Worm (Caenorhabditis elegans) whole organism, L1 larva: ENCODE data around the gene F21C10.10.
A peak's percentile ranks its signal among the peaks of the same experiment; 100 is the strongest.

Source experiments
- C04F5.9 ChIP-seq: sonication (generic microtip); optimal IDR thresholded peaks from 2 replicates; lab custom pipeline; 2016; ENCODE audit warnings: missing genetic modification characterization, missing compliant biosample characterization
- Y116A8C.19 ChIP-seq: sonication (generic microtip); optimal IDR thresholded peaks from 2 replicates; lab custom pipeline; 2016; ENCODE audit warnings: missing compliant biosample characterization, missing genetic modification characterization, borderline replicate concordance
- aha-1 ChIP-seq: fragments of 150-350 bp; optimal IDR thresholded peaks from 2 replicates; lab custom pipeline; 2014; ENCODE audit warnings: missing biosample characterization, missing genetic modification characterization
- alr-1 ChIP-seq: fragments of 200-800 bp; sonication (Bioruptor generic); optimal IDR thresholded peaks from 2 replicates; lab custom pipeline; 2018; ENCODE audit warnings: borderline replicate concordance, mild to moderate bottlenecking, missing genetic modification characterization, missing compliant biosample characterization
- ceh-63 ChIP-seq: fragments of 200-800 bp; sonication (Bioruptor generic); optimal IDR thresholded peaks from 2 replicates; lab custom pipeline; 2018; ENCODE audit warnings: mild to moderate bottlenecking, missing genetic modification characterization, missing compliant biosample characterization
- ceh-82 ChIP-seq, 3 experiments: fragments of 150-350 bp in 1 of 3; sonication (generic microtip) in 2 of 3; optimal IDR thresholded peaks; 2 replicates each; lab custom pipeline; 2014 to 2017; ENCODE audit warnings: missing biosample characterization in 3 of 3, missing genetic modification characterization in 3 of 3
- ceh-90 ChIP-seq: sonication (generic microtip); optimal IDR thresholded peaks from 2 replicates; lab custom pipeline; 2016; ENCODE audit warnings: missing genetic modification characterization, missing compliant biosample characterization
- ces-1 ChIP-seq: fragments of 150-350 bp; optimal IDR thresholded peaks from 2 replicates; lab custom pipeline; 2014; ENCODE audit warnings: missing biosample characterization, missing genetic modification reagents, missing genetic modification characterization
- dpl-1 ChIP-seq, 3 experiments: fragments of 150-350 bp in 2 of 3; sonication (generic microtip) in 1 of 3; optimal IDR thresholded peaks; 2 replicates each; lab custom pipeline; 2014 to 2017; ENCODE audit warnings: missing biosample characterization in 3 of 3, missing genetic modification characterization in 3 of 3, missing genetic modification reagents in 3 of 3
- efl-1 ChIP-seq, 4 experiments: fragments of 150-350 bp; optimal IDR thresholded peaks in 3 of 4; peaks in 1 of 4; 1 replicate in 1 of 4; 2 replicates in 3 of 4; lab custom pipeline; 2014; ENCODE audit warnings: missing biosample characterization in 2 of 4, missing genetic modification characterization in 2 of 4, missing genetic modification reagents in 2 of 4
- efl-3 ChIP-seq: fragments of 200-800 bp; sonication (Bioruptor generic); optimal IDR thresholded peaks from 2 replicates; lab custom pipeline; 2018; ENCODE audit warnings: mild to moderate bottlenecking, missing genetic modification characterization, missing compliant biosample characterization
- egl-13 ChIP-seq: sonication (generic microtip); optimal IDR thresholded peaks from 2 replicates; lab custom pipeline; 2016; ENCODE audit warnings: missing genotype, missing genetic modification reagents, missing genetic modification characterization, missing compliant biosample characterization
- elt-2 ChIP-seq: sonication (generic microtip); optimal IDR thresholded peaks from 2 replicates; lab custom pipeline; 2016; ENCODE audit warnings: missing genetic modification characterization, mild to moderate bottlenecking, inconsistent platforms, missing compliant biosample characterization, missing genetic modification reagents
- elt-3 ChIP-seq, 6 experiments: fragments of 150-350 bp in 1 of 6; sonication (generic microtip); optimal IDR thresholded peaks; 2 replicates each; lab custom pipeline; 2017 to 2018; ENCODE audit warnings: missing biosample characterization in 6 of 6, missing genetic modification characterization in 6 of 6, inconsistent platforms in 1 of 6
- fkh-10 ChIP-seq: sonication (generic microtip); optimal IDR thresholded peaks from 2 replicates; lab custom pipeline; 2017; ENCODE audit warnings: missing biosample characterization, missing genetic modification reagents, missing genetic modification characterization
- fkh-4 ChIP-seq: sonication (generic microtip); optimal IDR thresholded peaks from 2 replicates; lab custom pipeline; 2016; ENCODE audit warnings: missing compliant biosample characterization, missing genetic modification characterization, borderline replicate concordance
- fkh-8 ChIP-seq: sonication (generic microtip); optimal IDR thresholded peaks from 2 replicates; lab custom pipeline; 2016; ENCODE audit warnings: mild to moderate bottlenecking, missing genetic modification characterization, missing compliant biosample characterization
- fos-1 ChIP-seq: fragments of 150-350 bp; optimal IDR thresholded peaks from 2 replicates; lab custom pipeline; 2014; ENCODE audit warnings: missing biosample characterization, missing genetic modification characterization
- hlh-17 ChIP-seq: fragments of 200-800 bp; sonication (Bioruptor generic); optimal IDR thresholded peaks from 2 replicates; lab custom pipeline; 2018; ENCODE audit warnings: missing genetic modification characterization, mild to moderate bottlenecking, missing compliant biosample characterization, moderate library complexity, borderline replicate concordance
- hlh-4 ChIP-seq: sonication (generic microtip); optimal IDR thresholded peaks from 2 replicates; lab custom pipeline; 2016; ENCODE audit warnings: mild to moderate bottlenecking, missing genetic modification characterization, missing compliant biosample characterization
- hpl-2 ChIP-seq: fragments of 150-350 bp; optimal IDR thresholded peaks from 2 replicates; lab custom pipeline; 2014; ENCODE audit warnings: missing biosample characterization, missing genetic modification reagents, missing genetic modification characterization
- irx-1 ChIP-seq: sonication (generic microtip); optimal IDR thresholded peaks from 2 replicates; lab custom pipeline; 2016; ENCODE audit warnings: missing genetic modification characterization, missing compliant biosample characterization
- isw-1 ChIP-seq: fragments of 200-800 bp; sonication (Bioruptor generic); IDR thresholded peaks from 2 replicates; pipeline ENCODE4 v1.3.6; 2022; ENCODE audit warnings: missing genetic modification characterization, missing compliant biosample characterization
- jun-1 ChIP-seq: fragments of 150-350 bp; optimal IDR thresholded peaks from 2 replicates; lab custom pipeline; 2014; ENCODE audit warnings: missing biosample characterization, missing genetic modification reagents, missing genetic modification characterization
- lin-13 ChIP-seq: fragments of 150-350 bp; optimal IDR thresholded peaks from 2 replicates; lab custom pipeline; 2014; ENCODE audit warnings: missing biosample characterization, missing genetic modification reagents, missing genetic modification characterization
- lin-14 ChIP-seq: fragments of 200-800 bp; sonication (Bioruptor generic); optimal IDR thresholded peaks from 2 replicates; lab custom pipeline; 2018; ENCODE audit warnings: mild to moderate bottlenecking, missing genetic modification characterization, moderate library complexity, missing compliant biosample characterization
- lin-35 ChIP-seq, 2 experiments: fragments of 150-350 bp; optimal IDR thresholded peaks; 2 replicates each; lab custom pipeline; 2014; ENCODE audit warnings: missing biosample characterization in 2 of 2, missing genetic modification characterization in 2 of 2, missing genetic modification reagents in 2 of 2
- lsy-2 ChIP-seq, 2 experiments: fragments of 150-350 bp; optimal IDR thresholded peaks; 2 replicates each; lab custom pipeline; 2014; ENCODE audit warnings: missing biosample characterization in 2 of 2, missing genetic modification characterization in 2 of 2
- mef-2 ChIP-seq: fragments of 150-350 bp; optimal IDR thresholded peaks from 2 replicates; lab custom pipeline; 2014; ENCODE audit warnings: missing biosample characterization, missing genetic modification characterization
- nhr-11 ChIP-seq: fragments of 150-350 bp; optimal IDR thresholded peaks from 2 replicates; lab custom pipeline; 2014; ENCODE audit warnings: missing biosample characterization, missing genetic modification characterization
- nhr-19 ChIP-seq: fragments of 200-800 bp; sonication (Bioruptor generic); conservative IDR thresholded peaks from 2 replicates; pipeline ENCODE4 v1.3.6; 2022; ENCODE audit warnings: missing genetic modification characterization, missing compliant biosample characterization
- nhr-20 ChIP-seq: sonication (generic microtip); optimal IDR thresholded peaks from 2 replicates; lab custom pipeline; 2016; ENCODE audit warnings: mild to moderate bottlenecking, missing genetic modification characterization, missing compliant biosample characterization
- nhr-237 ChIP-seq: fragments of 150-350 bp; optimal IDR thresholded peaks from 2 replicates; lab custom pipeline; 2014; ENCODE audit warnings: missing biosample characterization, missing genetic modification characterization
- nhr-28 ChIP-seq: fragments of 150-350 bp; optimal IDR thresholded peaks from 2 replicates; lab custom pipeline; 2014; ENCODE audit warnings: missing biosample characterization, missing genetic modification characterization
- nhr-47 ChIP-seq: sonication (generic microtip); optimal IDR thresholded peaks from 2 replicates; lab custom pipeline; 2016; ENCODE audit warnings: mild to moderate bottlenecking, missing genetic modification characterization, moderate library complexity, missing compliant biosample characterization
- nhr-71 ChIP-seq: sonication (generic microtip); optimal IDR thresholded peaks from 2 replicates; lab custom pipeline; 2016; ENCODE audit warnings: mild to moderate bottlenecking, missing genetic modification characterization, moderate library complexity, missing compliant biosample characterization
- nhr-76 ChIP-seq: sonication (generic microtip); optimal IDR thresholded peaks from 2 replicates; lab custom pipeline; 2017; ENCODE audit warnings: missing biosample characterization, missing genetic modification characterization
- nhr-77 ChIP-seq: fragments of 150-350 bp; optimal IDR thresholded peaks from 2 replicates; lab custom pipeline; 2014; ENCODE audit warnings: missing biosample characterization, missing genetic modification characterization
- nhr-90 ChIP-seq: sonication (generic microtip); optimal IDR thresholded peaks from 2 replicates; lab custom pipeline; 2016; ENCODE audit warnings: mild to moderate bottlenecking, missing genetic modification characterization, missing compliant biosample characterization; ENCODE audit not compliant: poor library complexity
- pax-3 ChIP-seq: fragments of 200-800 bp; sonication (Bioruptor generic); optimal IDR thresholded peaks from 2 replicates; lab custom pipeline; 2018; ENCODE audit warnings: mild to moderate bottlenecking, missing genetic modification characterization, moderate library complexity, missing compliant biosample characterization
- pqm-1 ChIP-seq: sonication (generic microtip); optimal IDR thresholded peaks from 3 replicates; lab custom pipeline; 2017; ENCODE audit warnings: missing biosample characterization, missing genetic modification characterization
- skn-1 ChIP-seq: fragments of 150-350 bp; optimal IDR thresholded peaks from 2 replicates; lab custom pipeline; 2014; ENCODE audit warnings: missing biosample characterization, missing genetic modification characterization
- snpc-4 ChIP-seq: fragments of 150-350 bp; optimal IDR thresholded peaks from 2 replicates; lab custom pipeline; 2014; ENCODE audit warnings: missing biosample characterization, missing genetic modification characterization
- snu-23 ChIP-seq: sonication (generic microtip); optimal IDR thresholded peaks from 2 replicates; lab custom pipeline; 2016; ENCODE audit warnings: missing genetic modification characterization, missing compliant biosample characterization
- sptf-1 ChIP-seq: fragments of 150-350 bp; optimal IDR thresholded peaks from 2 replicates; lab custom pipeline; 2014; ENCODE audit warnings: missing biosample characterization, missing genetic modification characterization
- sup-37 ChIP-seq: fragments of 200-800 bp; sonication (Bioruptor generic); optimal IDR thresholded peaks from 2 replicates; lab custom pipeline; 2018; ENCODE audit warnings: mild to moderate bottlenecking, missing genetic modification characterization, missing compliant biosample characterization
- tlp-1 ChIP-seq: fragments of 150-350 bp; optimal IDR thresholded peaks from 2 replicates; lab custom pipeline; 2014; ENCODE audit warnings: missing biosample characterization, missing genetic modification characterization
- unc-130 ChIP-seq: fragments of 150-350 bp; optimal IDR thresholded peaks from 2 replicates; lab custom pipeline; 2017; ENCODE audit warnings: missing biosample characterization, missing genetic modification characterization, inconsistent platforms
- unc-98 ChIP-seq: fragments of 200-800 bp; sonication (Bioruptor generic); IDR thresholded peaks from 2 replicates; pipeline ENCODE4 v1.3.6; 2022; ENCODE audit warnings: missing genetic modification characterization, missing compliant biosample characterization
- vab-15 ChIP-seq: sonication (generic microtip); optimal IDR thresholded peaks from 2 replicates; lab custom pipeline; 2017; ENCODE audit warnings: missing genotype, mild to moderate bottlenecking, missing genetic modification characterization, missing compliant biosample characterization
- xbp-1 ChIP-seq: sonication (generic microtip); optimal IDR thresholded peaks from 2 replicates; lab custom pipeline; 2016; ENCODE audit warnings: missing genetic modification characterization, missing compliant biosample characterization
- ztf-11 ChIP-seq, 2 experiments: sonication (generic microtip); optimal IDR thresholded peaks; 2 replicates each; lab custom pipeline; 2016 to 2017; ENCODE audit warnings: missing genetic modification characterization in 2 of 2, missing biosample characterization in 1 of 2, missing compliant biosample characterization in 1 of 2
- ztf-4 ChIP-seq: fragments of 150-350 bp; optimal IDR thresholded peaks from 2 replicates; lab custom pipeline; 2014; ENCODE audit warnings: missing biosample characterization, missing genetic modification characterization

The F21C10.10 gene

ce11 chrV:9079965-9080432, 16.1 kb upstream of the F21C10.10 start:
- TF ChIP-seq pax-3 (tag; lab: Kevin White, UChicago) (no peak), Y116A8C.19 (no peak), lsy-2 (tag; optimal IDR thresholded peaks at IDR 0.05; lab: Kevin White, UChicago) (no peak), lin-13 (GFP tag; lab: Kevin White, UChicago) (no peak), elt-3 (tag; optimal IDR thresholded peaks at IDR 0.05; lab: Kevin White, UChicago) (no peak), nhr-47 (tag; lab: Kevin White, UChicago) (no peak), fkh-4 (tag; lab: Kevin White, UChicago) (no peak), ces-1 (no peak), jun-1 (tag; lab: Kevin White, UChicago) (no peak), tlp-1 (tag; lab: Kevin White, UChicago) (no peak), fkh-10 (GFP tag; lab: Kevin White, UChicago) (no peak), fos-1 (tag; lab: Kevin White, UChicago) (no peak), hlh-4 (tag; lab: Kevin White, UChicago) (no peak), unc-130 (tag; lab: Kevin White, UChicago) (no peak), alr-1 (no peak), efl-1 (optimal IDR thresholded peaks at IDR 0.05; lab: Kevin White, UChicago) (no peak), efl-1 (GFP tag; optimal IDR thresholded peaks at IDR 0.05 in 1 of 2; lab: Kevin White, UChicago) (peak in 1 of 2 experiments; percentile 89), ceh-63 (GFP tag; lab: Kevin White, UChicago) (no peak), vab-15 (tag; lab: Kevin White, UChicago) (no peak), nhr-19 (GFP tag; lab: Robert Waterston, UW) (peak; percentile 25; the same call in 1 of the 2 replicates), isw-1 (GFP tag; lab: Robert Waterston, UW) (no peak), fkh-8 (tag; lab: Kevin White, UChicago) (no peak), snu-23 (no peak), dpl-1 (GFP tag; optimal IDR thresholded peaks at IDR 0.05; lab: Kevin White, UChicago) (no peak), nhr-20 (tag; lab: Kevin White, UChicago) (peak; percentile 33), nhr-11 (tag; lab: Kevin White, UChicago) (no peak), nhr-28 (tag; lab: Kevin White, UChicago) (no peak), lin-14 (GFP tag; lab: Kevin White, UChicago) (peak; percentile 11), nhr-76 (tag; lab: Kevin White, UChicago) (no peak), pqm-1 (tag; lab: Kevin White, UChicago) (no peak), skn-1 (tag; lab: Kevin White, UChicago) (no peak), hpl-2 (no peak), ztf-4 (tag; lab: Kevin White, UChicago) (no peak), unc-98 (GFP tag; lab: Robert Waterston, UW) (no peak), snpc-4 (no peak), ztf-11 (tag; optimal IDR thresholded peaks at IDR 0.05; lab: Kevin White, UChicago) (no peak), nhr-237 (tag; lab: Kevin White, UChicago) (no peak), sup-37 (GFP tag; lab: Kevin White, UChicago) (no peak), aha-1 (tag; lab: Kevin White, UChicago) (no peak), mef-2 (tag; lab: Kevin White, UChicago) (no peak), sptf-1 (tag; lab: Kevin White, UChicago) (no peak), irx-1 (tag; lab: Kevin White, UChicago) (no peak), lin-35 (GFP tag; optimal IDR thresholded peaks at IDR 0.05; lab: Kevin White, UChicago) (peak in 1 of 2 experiments; percentile 53), elt-2 (tag; lab: Kevin White, UChicago) (peak; percentile 97), nhr-71 (tag; lab: Kevin White, UChicago) (peak; percentile 46), ceh-82 (tag; optimal IDR thresholded peaks at IDR 0.05; lab: Kevin White, UChicago) (no peak), nhr-77 (no peak), efl-3 (no peak), xbp-1 (tag; lab: Kevin White, UChicago) (no peak), ceh-90 (tag; lab: Kevin White, UChicago) (no peak), C04F5.9 (no peak), egl-13 (tag; lab: Kevin White, UChicago) (peak; percentile 14), nhr-90 (peak; percentile 52), hlh-17 (GFP tag; lab: Kevin White, UChicago) (no peak)
